Fruit fly (Drosophila melanogaster): ENCODE measurements around the gene CG15036.

dm6 chrX:7413569-7413968 is 11.1 kb downstream of the CG15036 start, which contains the start of gene CG42705:
- TF ChIP-seq ttk (optimal IDR thresholded peaks at IDR 0.05) (no peak), Sin3A (optimal IDR thresholded peaks at IDR 0.05) (no peak), insv (optimal IDR thresholded peaks at IDR 0.05) (no peak), h (optimal IDR thresholded peaks at IDR 0.05) (no peak), psq (optimal IDR thresholded peaks at IDR 0.05) (no peak)
